Worm (Caenorhabditis elegans): Measurements from ENCODE around the gene lips-11.
"Not testable (repeated sequence)": the region's sequence is repeated elsewhere in the genome, so short reads cannot be mapped to it uniquely, and the experiment has no call there.

The lips-11 gene

DNA sequence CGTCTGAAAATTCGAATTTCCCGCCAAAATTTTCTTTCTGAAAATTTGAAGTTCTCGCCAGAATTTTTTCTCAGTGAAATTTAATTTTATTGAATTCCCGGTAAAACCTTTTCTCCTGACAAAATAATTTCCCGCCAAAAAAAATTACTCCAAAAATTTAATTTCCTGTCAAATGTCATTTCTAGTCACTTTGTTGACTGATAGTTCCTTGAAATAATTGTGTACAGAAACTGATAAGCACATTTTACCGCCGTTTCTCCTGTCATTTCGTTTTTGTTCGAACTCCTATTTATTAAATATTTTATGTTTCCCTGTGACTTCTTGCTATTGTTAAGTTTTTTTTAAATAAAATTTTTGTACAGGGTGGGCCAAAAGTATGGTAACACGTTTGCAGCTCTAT, 46.9 kb downstream of the lips-11 start:
- TF ChIP-seq him-1 (tag; optimal IDR thresholded peaks at IDR 0.05) (no peak), dao-5 (tag; optimal IDR thresholded peaks at IDR 0.05) (no peak), W03F9.2 (tag; optimal IDR thresholded peaks at IDR 0.05) (no peak)

DNA sequence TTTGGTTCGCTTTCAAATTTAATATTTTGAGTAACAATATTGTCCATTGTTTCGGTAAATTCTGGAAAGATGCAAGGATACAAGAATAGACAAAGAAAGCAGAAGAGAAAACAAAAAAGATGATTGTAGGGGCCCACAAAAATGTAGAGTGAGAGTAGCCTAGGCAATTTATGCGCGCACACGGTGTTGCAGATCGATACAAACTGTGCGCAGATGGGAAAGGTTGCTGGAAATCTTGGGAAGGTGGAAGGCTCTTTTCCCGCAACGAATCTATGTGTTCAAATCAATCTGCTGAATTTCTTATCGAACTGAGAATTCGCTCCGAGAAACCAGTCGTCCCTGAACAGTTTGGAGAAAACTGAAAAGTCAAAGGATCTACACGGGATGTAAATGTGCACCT, 50.1 kb downstream of the lips-11 start, which contains the start of gene btb-10:
btb-10 (minus strand) TSS at position 101 of the 400 bp plus-strand sequence.
- not testable (repeated sequence) for TF ChIP-seq him-1, W03F9.2, dao-5 (tag; optimal IDR thresholded peaks at IDR 0.05)

Data from whole organism, L4/young adult.